Fruit fly (Drosophila melanogaster) whole organism, wandering third instar larva: Measurements from ENCODE around the gene Cont.

Experiments
- Dfd ChIP-seq: fragments of >200 bp; optimal IDR thresholded peaks from 2 replicates; lab custom pipeline; 2017; ENCODE audit warnings: missing biosample characterization, missing genetic modification characterization
- GATAd ChIP-seq: sonication (Bioruptor generic); optimal IDR thresholded peaks from 2 replicates; lab custom pipeline; 2016; ENCODE audit warnings: missing biosample characterization, missing genetic modification characterization
- h ChIP-seq: fragments of 200-800 bp; sonication (Bioruptor generic); optimal IDR thresholded peaks from 3 replicates; lab custom pipeline; 2016; ENCODE audit warnings: missing biosample characterization, mild to moderate bottlenecking, missing genetic modification characterization
- jim ChIP-seq: fragments of 175-275, 200-325 bp; sonication (Bioruptor generic); optimal IDR thresholded peaks from 2 replicates; lab custom pipeline; 2016; ENCODE audit warnings: missing biosample characterization, mild to moderate bottlenecking, missing genetic modification characterization
- psq ChIP-seq: fragments of 200-800 bp; sonication (Bioruptor generic); optimal IDR thresholded peaks from 3 replicates; lab custom pipeline; 2017; ENCODE audit warnings: missing biosample characterization, mild to moderate bottlenecking, missing genetic modification characterization, moderate library complexity
- usp ChIP-seq: fragments of >200 bp; optimal IDR thresholded peaks from 2 replicates; lab custom pipeline; 2017; ENCODE audit warnings: missing biosample characterization, missing genetic modification characterization
- woc ChIP-seq: sonication (Bioruptor generic); optimal IDR thresholded peaks from 2 replicates; lab custom pipeline; 2016; ENCODE audit warnings: missing biosample characterization, mild to moderate bottlenecking, missing genetic modification characterization

DNA sequence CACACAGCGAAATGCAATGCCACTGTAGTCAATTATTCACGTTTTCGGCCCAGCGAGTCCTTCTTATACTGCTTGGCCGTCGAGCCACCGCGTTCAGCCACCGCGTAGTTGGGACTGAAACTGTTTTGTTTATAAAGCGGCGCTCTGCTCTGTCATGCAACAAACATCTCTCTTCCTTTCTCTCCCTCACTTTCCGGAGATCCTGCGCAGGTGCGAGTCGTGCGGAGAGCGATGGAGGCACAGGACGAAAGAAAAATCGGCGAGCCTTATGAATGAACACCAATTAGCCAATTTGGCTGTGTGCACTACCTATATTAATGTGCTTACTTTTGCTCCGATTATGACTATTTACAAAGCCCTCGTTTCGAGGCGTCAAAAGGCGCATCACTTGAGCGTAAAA, 38.4 kb downstream of the Cont start, which contains the start of gene CG32944:
- TF ChIP-seq h (GFP tag; lab: Kevin White, UChicago), result no peak
- TF ChIP-seq psq (GFP tag; lab: Kevin White, UChicago), result no peak
- no peak for TF ChIP-seq Dfd (GFP tag; lab: Kevin White, UChicago)
- TF ChIP-seq woc (GFP tag; lab: Kevin White, UChicago), result no peak
- no peak for TF ChIP-seq usp (GFP tag; lab: Kevin White, UChicago)
- TF ChIP-seq GATAd, result no peak
- no peak for TF ChIP-seq jim (GFP tag; lab: Kevin White, UChicago)
